Worm (Caenorhabditis elegans): Measurements from ENCODE around the gene istr-1.

The istr-1 gene

DNA sequence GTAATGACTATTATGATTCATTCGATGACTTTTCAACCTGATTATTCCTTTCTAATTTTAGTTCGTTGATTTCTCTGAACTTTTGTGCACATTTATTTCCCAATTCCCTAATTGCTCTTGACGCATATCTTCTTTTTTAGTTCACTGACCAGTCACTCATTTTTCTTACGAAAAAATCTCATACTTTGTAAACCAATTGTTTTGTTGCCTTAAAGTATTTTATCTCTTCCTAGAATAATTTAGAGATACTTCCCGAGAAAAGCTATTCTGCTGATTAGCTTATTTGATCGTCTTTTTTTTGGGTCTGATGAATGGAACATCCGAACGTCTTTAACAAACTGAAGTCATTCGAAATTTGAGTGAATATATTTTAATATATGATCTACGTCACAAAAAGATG is 18.4 kb upstream of the istr-1 start:
- TF ChIP-seq ceh-90 (tag; optimal IDR thresholded peaks at IDR 0.05) (no peak), ceh-8 (GFP tag; optimal IDR thresholded peaks at IDR 0.05) (peak; percentile 53), dsc-1 (tag; optimal IDR thresholded peaks at IDR 0.05) (peak; percentile 64)

- TF ChIP-seq xbp-1 (tag; optimal IDR thresholded peaks at IDR 0.05) (no peak), pqm-1 (tag; optimal IDR thresholded peaks at IDR 0.05) (no peak), fkh-4 (tag; optimal IDR thresholded peaks at IDR 0.05; ENCODE audit: borderline replicate concordance) (no peak), hlh-17 (GFP tag; optimal IDR thresholded peaks at IDR 0.05; ENCODE audit: borderline replicate concordance) (no peak), nhr-76 (tag; optimal IDR thresholded peaks at IDR 0.05) (no peak), fkh-10 (GFP tag; optimal IDR thresholded peaks at IDR 0.05) (peak; percentile 9)
These were observed 17.9 kb upstream of the istr-1 start, which contains the start of gene frpr-15 for ce11 chrV:12679807-12680206. Gene frpr-15 (plus strand): TSS chrV:12680107.

ce11 chrV:12683205-12683604 is 14.5 kb upstream of the istr-1 start:
- TF ChIP-seq nhr-90 (tag; optimal IDR thresholded peaks at IDR 0.05; ENCODE audit: poor library complexity) (peak; percentile 7), nhr-20 (tag; optimal IDR thresholded peaks at IDR 0.05) (peak; percentile 15), unc-98 (GFP tag; IDR thresholded peaks at IDR 0.05) (no peak)

ce11 chrV:12695155-12695554 is 2.5 kb upstream of the istr-1 start, which contains the start of gene parn-1:
Gene parn-1 (minus strand): TSS chrV:12695255.
- no peak for TF ChIP-seq efl-1 (optimal IDR thresholded peaks at IDR 0.05)
- no peak for TF ChIP-seq efl-1 (GFP tag; optimal IDR thresholded peaks at IDR 0.05 in 1 of 2)
- no peak for TF ChIP-seq mep-1 (tag; optimal IDR thresholded peaks at IDR 0.05)
- TF ChIP-seq unc-62 (GFP tag; optimal IDR thresholded peaks at IDR 0.05) = no peak
- no peak for TF ChIP-seq nhr-71 (tag; optimal IDR thresholded peaks at IDR 0.05)
- TF ChIP-seq vab-15 (tag; optimal IDR thresholded peaks at IDR 0.05) = no peak
- TF ChIP-seq fkh-4 (tag; optimal IDR thresholded peaks at IDR 0.05; ENCODE audit: borderline replicate concordance) = no peak
- no peak for TF ChIP-seq Y116A8C.19 (tag; optimal IDR thresholded peaks at IDR 0.05; ENCODE audit: borderline replicate concordance)
- TF ChIP-seq pag-3 (tag; optimal IDR thresholded peaks at IDR 0.05; ENCODE audit: borderline replicate concordance, insufficient read depth) = no peak
- no peak for TF ChIP-seq ets-5 (GFP tag; IDR thresholded peaks at IDR 0.05)
- TF ChIP-seq C16A3.4 (tag; optimal IDR thresholded peaks at IDR 0.05) = no peak
- TF ChIP-seq hlh-4 (tag; optimal IDR thresholded peaks at IDR 0.05) = no peak
- TF ChIP-seq fkh-8 (tag; optimal IDR thresholded peaks at IDR 0.05) = no peak
- TF ChIP-seq C04F5.9 (tag; optimal IDR thresholded peaks at IDR 0.05) = no peak
- no peak for TF ChIP-seq pax-3 (tag; optimal IDR thresholded peaks at IDR 0.05)
- no peak for TF ChIP-seq skn-1 (tag; optimal IDR thresholded peaks at IDR 0.05)

DNA sequence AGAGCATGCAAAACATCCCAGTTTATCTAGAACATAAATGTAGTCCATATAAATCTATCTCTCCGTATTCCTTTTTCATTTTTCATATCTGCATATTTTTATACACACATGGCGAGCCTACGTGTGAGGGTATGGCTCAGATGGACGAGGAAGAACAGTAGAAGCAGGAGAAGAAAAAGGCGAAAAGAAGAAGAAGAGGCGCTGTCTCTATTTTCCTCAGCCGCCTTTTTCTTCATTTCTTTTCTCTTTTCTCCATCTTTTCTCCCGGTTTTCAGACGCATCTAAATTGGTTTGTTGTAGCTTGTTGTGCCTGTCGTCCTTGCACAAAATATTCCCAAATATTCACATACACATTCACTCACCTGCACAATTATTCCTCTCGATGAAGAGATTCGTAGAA is 1.7 kb upstream of the istr-1 start, which contains the start of gene K10C8.4:
TSS of gene K10C8.4 (plus strand) at position 301 of the 400 bp plus-strand sequence.
- TF ChIP-seq pag-3 (tag; optimal IDR thresholded peaks at IDR 0.05; ENCODE audit: borderline replicate concordance, insufficient read depth) (no peak), nhr-85 (tag) (no peak), ceh-90 (tag; optimal IDR thresholded peaks at IDR 0.05) (no peak), ceh-88 (GFP tag; IDR thresholded peaks at IDR 0.05) (no peak), fkh-8 (tag; optimal IDR thresholded peaks at IDR 0.05) (no peak), lin-15B (tag; optimal IDR thresholded peaks at IDR 0.05) (no peak), ceh-63 (GFP tag; optimal IDR thresholded peaks at IDR 0.05) (no peak), zag-1 (tag; optimal IDR thresholded peaks at IDR 0.05) (no peak), xbp-1 (tag; optimal IDR thresholded peaks at IDR 0.05) (no peak), lin-14 (GFP tag; optimal IDR thresholded peaks at IDR 0.05) (no peak), tbx-2 (tag; optimal IDR thresholded peaks at IDR 0.05) (no peak), tlp-1 (tag; optimal IDR thresholded peaks at IDR 0.05) (no peak), grh-1 (GFP tag; IDR thresholded peaks at IDR 0.05) (no peak), ztf-4 (tag; optimal IDR thresholded peaks at IDR 0.05) (no peak), sptf-1 (tag; optimal IDR thresholded peaks at IDR 0.05) (no peak)
